Worm (Caenorhabditis elegans) whole organism, L1 larva: ENCODE measurements around the gene T19H5.7.

Source experiments
- C34B4.2 ChIP-seq: sonication (generic microtip); optimal IDR thresholded peaks from 2 replicates; lab custom pipeline; 2017; ENCODE audit warnings: mild to moderate bottlenecking, missing genetic modification characterization, missing compliant biosample characterization
- blmp-1 ChIP-seq: fragments of 150-350 bp; optimal IDR thresholded peaks from 2 replicates; lab custom pipeline; 2014; ENCODE audit warnings: missing biosample characterization, missing genetic modification characterization
- ceh-82 ChIP-seq, 3 experiments: fragments of 150-350 bp in 1 of 3; sonication (generic microtip) in 2 of 3; optimal IDR thresholded peaks; 2 replicates each; lab custom pipeline; 2014 to 2017; ENCODE audit warnings: missing biosample characterization in 3 of 3, missing genetic modification characterization in 3 of 3
- ces-1 ChIP-seq: fragments of 150-350 bp; optimal IDR thresholded peaks from 2 replicates; lab custom pipeline; 2014; ENCODE audit warnings: missing biosample characterization, missing genetic modification reagents, missing genetic modification characterization
- dpl-1 ChIP-seq, 3 experiments: fragments of 150-350 bp in 2 of 3; sonication (generic microtip) in 1 of 3; optimal IDR thresholded peaks; 2 replicates each; lab custom pipeline; 2014 to 2017; ENCODE audit warnings: missing biosample characterization in 3 of 3, missing genetic modification characterization in 3 of 3, missing genetic modification reagents in 3 of 3
- efl-1 ChIP-seq, 4 experiments: fragments of 150-350 bp; optimal IDR thresholded peaks in 3 of 4; peaks in 1 of 4; 1 replicate in 1 of 4; 2 replicates in 3 of 4; lab custom pipeline; 2014; ENCODE audit warnings: missing biosample characterization in 2 of 4, missing genetic modification characterization in 2 of 4, missing genetic modification reagents in 2 of 4
- efl-3 ChIP-seq: fragments of 200-800 bp; sonication (Bioruptor generic); optimal IDR thresholded peaks from 2 replicates; lab custom pipeline; 2018; ENCODE audit warnings: mild to moderate bottlenecking, missing genetic modification characterization, missing compliant biosample characterization
- egl-27 ChIP-seq, 2 experiments: fragments of 150-350 bp in 1 of 2; sonication (generic microtip); optimal IDR thresholded peaks; 3 replicates each; lab custom pipeline; 2017 to 2018; ENCODE audit warnings: missing biosample characterization in 2 of 2, missing genetic modification characterization in 2 of 2, missing genetic modification reagents in 2 of 2
- elt-2 ChIP-seq: sonication (generic microtip); optimal IDR thresholded peaks from 2 replicates; lab custom pipeline; 2016; ENCODE audit warnings: missing genetic modification characterization, mild to moderate bottlenecking, inconsistent platforms, missing compliant biosample characterization, missing genetic modification reagents
- fkh-8 ChIP-seq: sonication (generic microtip); optimal IDR thresholded peaks from 2 replicates; lab custom pipeline; 2016; ENCODE audit warnings: mild to moderate bottlenecking, missing genetic modification characterization, missing compliant biosample characterization
- fos-1 ChIP-seq: fragments of 150-350 bp; optimal IDR thresholded peaks from 2 replicates; lab custom pipeline; 2014; ENCODE audit warnings: missing biosample characterization, missing genetic modification characterization
- grh-1 ChIP-seq: fragments of 200-800 bp; sonication (Bioruptor generic); IDR thresholded peaks from 2 replicates; pipeline ENCODE4 v1.3.6; 2022; ENCODE audit warnings: missing genetic modification reagents, missing genetic modification characterization, missing compliant biosample characterization
- hpl-2 ChIP-seq: fragments of 150-350 bp; optimal IDR thresholded peaks from 2 replicates; lab custom pipeline; 2014; ENCODE audit warnings: missing biosample characterization, missing genetic modification reagents, missing genetic modification characterization
- jun-1 ChIP-seq: fragments of 150-350 bp; optimal IDR thresholded peaks from 2 replicates; lab custom pipeline; 2014; ENCODE audit warnings: missing biosample characterization, missing genetic modification reagents, missing genetic modification characterization
- lin-14 ChIP-seq: fragments of 200-800 bp; sonication (Bioruptor generic); optimal IDR thresholded peaks from 2 replicates; lab custom pipeline; 2018; ENCODE audit warnings: mild to moderate bottlenecking, missing genetic modification characterization, moderate library complexity, missing compliant biosample characterization
- lin-35 ChIP-seq, 2 experiments: fragments of 150-350 bp; optimal IDR thresholded peaks; 2 replicates each; lab custom pipeline; 2014; ENCODE audit warnings: missing biosample characterization in 2 of 2, missing genetic modification characterization in 2 of 2, missing genetic modification reagents in 2 of 2
- lin-39 ChIP-seq: fragments of 150-350 bp; optimal IDR thresholded peaks from 2 replicates; lab custom pipeline; 2014; ENCODE audit warnings: missing biosample characterization, missing genetic modification reagents, missing genetic modification characterization
- lsy-2 ChIP-seq, 2 experiments: fragments of 150-350 bp; optimal IDR thresholded peaks; 2 replicates each; lab custom pipeline; 2014; ENCODE audit warnings: missing biosample characterization in 2 of 2, missing genetic modification characterization in 2 of 2
- mdl-1 ChIP-seq, 2 experiments: fragments of 150-350 bp; optimal IDR thresholded peaks; 2 replicates each; lab custom pipeline; 2014 to 2017; ENCODE audit warnings: missing biosample characterization in 2 of 2, missing genetic modification characterization in 2 of 2, inconsistent platforms in 1 of 2
- mef-2 ChIP-seq: fragments of 150-350 bp; optimal IDR thresholded peaks from 2 replicates; lab custom pipeline; 2014; ENCODE audit warnings: missing biosample characterization, missing genetic modification characterization
- mep-1 ChIP-seq: fragments of 150-350 bp; optimal IDR thresholded peaks from 2 replicates; lab custom pipeline; 2014; ENCODE audit warnings: missing biosample characterization, missing genetic modification characterization
- nhr-19 ChIP-seq: fragments of 200-800 bp; sonication (Bioruptor generic); conservative IDR thresholded peaks from 2 replicates; pipeline ENCODE4 v1.3.6; 2022; ENCODE audit warnings: missing genetic modification characterization, missing compliant biosample characterization
- nhr-20 ChIP-seq: sonication (generic microtip); optimal IDR thresholded peaks from 2 replicates; lab custom pipeline; 2016; ENCODE audit warnings: mild to moderate bottlenecking, missing genetic modification characterization, missing compliant biosample characterization
- nhr-28 ChIP-seq: fragments of 150-350 bp; optimal IDR thresholded peaks from 2 replicates; lab custom pipeline; 2014; ENCODE audit warnings: missing biosample characterization, missing genetic modification characterization
- nhr-47 ChIP-seq: sonication (generic microtip); optimal IDR thresholded peaks from 2 replicates; lab custom pipeline; 2016; ENCODE audit warnings: mild to moderate bottlenecking, missing genetic modification characterization, moderate library complexity, missing compliant biosample characterization
- nhr-71 ChIP-seq: sonication (generic microtip); optimal IDR thresholded peaks from 2 replicates; lab custom pipeline; 2016; ENCODE audit warnings: mild to moderate bottlenecking, missing genetic modification characterization, moderate library complexity, missing compliant biosample characterization
- nhr-76 ChIP-seq: sonication (generic microtip); optimal IDR thresholded peaks from 2 replicates; lab custom pipeline; 2017; ENCODE audit warnings: missing biosample characterization, missing genetic modification characterization
- nhr-85 ChIP-seq: sonication (generic microtip); peaks from one replicate; lab custom pipeline; 2016; ENCODE audit warnings: missing genetic modification characterization, inconsistent platforms, missing compliant biosample characterization
- nhr-90 ChIP-seq: sonication (generic microtip); optimal IDR thresholded peaks from 2 replicates; lab custom pipeline; 2016; ENCODE audit warnings: mild to moderate bottlenecking, missing genetic modification characterization, missing compliant biosample characterization; ENCODE audit not compliant: poor library complexity
- pag-3 ChIP-seq: sonication (generic microtip); optimal IDR thresholded peaks from 2 replicates; lab custom pipeline; 2017; ENCODE audit warnings: missing genetic modification characterization, mild to moderate bottlenecking, missing compliant biosample characterization, antibody characterized with exemption, borderline replicate concordance; ENCODE audit not compliant: insufficient read depth
- pqm-1 ChIP-seq: sonication (generic microtip); optimal IDR thresholded peaks from 3 replicates; lab custom pipeline; 2017; ENCODE audit warnings: missing biosample characterization, missing genetic modification characterization
- skn-1 ChIP-seq: fragments of 150-350 bp; optimal IDR thresholded peaks from 2 replicates; lab custom pipeline; 2014; ENCODE audit warnings: missing biosample characterization, missing genetic modification characterization
- snu-23 ChIP-seq: sonication (generic microtip); optimal IDR thresholded peaks from 2 replicates; lab custom pipeline; 2016; ENCODE audit warnings: missing genetic modification characterization, missing compliant biosample characterization
- tbx-2 ChIP-seq: sonication (generic microtip); optimal IDR thresholded peaks from 2 replicates; lab custom pipeline; 2016; ENCODE audit warnings: missing genetic modification characterization, missing compliant biosample characterization
- unc-130 ChIP-seq: fragments of 150-350 bp; optimal IDR thresholded peaks from 2 replicates; lab custom pipeline; 2017; ENCODE audit warnings: missing biosample characterization, missing genetic modification characterization, inconsistent platforms
- unc-30 ChIP-seq: sonication (generic microtip); optimal IDR thresholded peaks from 2 replicates; lab custom pipeline; 2017; ENCODE audit warnings: missing biosample characterization, missing genetic modification characterization
- xbp-1 ChIP-seq: sonication (generic microtip); optimal IDR thresholded peaks from 2 replicates; lab custom pipeline; 2016; ENCODE audit warnings: missing genetic modification characterization, missing compliant biosample characterization
- zag-1 ChIP-seq: fragments of 150-350 bp; optimal IDR thresholded peaks from 2 replicates; lab custom pipeline; 2014; ENCODE audit warnings: missing biosample characterization, missing genetic modification characterization
- zip-4 ChIP-seq: fragments of 200-800 bp; sonication (Bioruptor generic); optimal IDR thresholded peaks from 2 replicates; lab custom pipeline; 2018; ENCODE audit warnings: mild to moderate bottlenecking, missing genetic modification characterization, moderate library complexity, missing compliant biosample characterization
- ztf-4 ChIP-seq: fragments of 150-350 bp; optimal IDR thresholded peaks from 2 replicates; lab custom pipeline; 2014; ENCODE audit warnings: missing biosample characterization, missing genetic modification characterization

The T19H5.7 gene

DNA sequence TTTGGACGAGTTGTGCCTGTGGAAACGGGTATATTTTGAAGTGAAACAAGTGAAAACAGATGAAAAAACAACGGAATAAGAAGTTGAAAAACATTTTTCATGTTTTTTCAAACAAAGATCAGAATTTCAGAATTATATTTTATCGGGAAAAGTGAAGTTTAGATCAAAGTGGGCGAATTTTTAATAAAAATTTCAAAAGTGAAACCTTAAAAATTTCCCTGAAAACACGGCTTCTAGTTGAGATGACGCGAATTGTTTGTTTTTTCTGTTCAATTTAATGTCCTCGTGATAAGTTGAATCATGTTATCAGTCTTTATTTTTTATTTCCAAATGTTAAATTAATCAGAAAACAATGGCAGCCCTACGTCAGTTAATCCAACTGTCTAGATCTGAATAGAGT is 27.3 kb upstream of the T19H5.7 start, which contains the start of gene gcy-3:
Gene gcy-3, minus strand, starts transcription at position 101 of the 400 bp plus-strand sequence.
- no peak for TF ChIP-seq ces-1 (GFP tag; lab: Kevin White, UChicago)
- no peak for TF ChIP-seq nhr-76 (tag; lab: Kevin White, UChicago)
- TF ChIP-seq zip-4 (GFP tag; lab: Kevin White, UChicago) = no peak
- no peak for TF ChIP-seq nhr-19 (GFP tag; lab: Robert Waterston, UW)
- TF ChIP-seq egl-27 (tag; optimal IDR thresholded peaks at IDR 0.05; lab: Kevin White, UChicago) = no peak
- no peak for TF ChIP-seq unc-130 (tag; lab: Kevin White, UChicago)
- no peak for TF ChIP-seq ztf-4 (tag; lab: Kevin White, UChicago)
- TF ChIP-seq efl-3 = no peak

DNA sequence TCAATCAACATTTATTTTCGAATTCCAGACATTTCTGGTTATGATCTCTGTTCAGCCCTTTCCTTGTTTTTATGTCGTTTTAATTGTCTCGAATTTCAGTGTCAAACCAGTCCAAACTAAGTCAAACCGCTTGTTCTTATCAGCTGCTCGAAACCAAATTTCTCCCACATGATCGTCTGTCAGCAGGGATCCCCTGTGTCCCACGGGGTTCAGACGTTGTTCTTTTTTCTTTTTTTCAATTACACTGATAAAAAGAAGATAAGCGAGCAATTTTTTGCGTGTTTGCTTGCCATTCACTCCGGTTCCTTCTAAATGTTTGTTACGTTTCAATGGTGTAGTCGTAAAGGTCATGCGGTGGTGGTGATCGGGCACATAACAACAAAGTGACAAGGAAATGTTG is 22.0 kb upstream of the T19H5.7 start:
- peak in 1 of 2 experiments; percentile 7 for TF ChIP-seq lsy-2 (tag; optimal IDR thresholded peaks at IDR 0.05; lab: Kevin White, UChicago)
- TF ChIP-seq nhr-71 (tag; lab: Kevin White, UChicago) = peak; percentile 51
- TF ChIP-seq fos-1 (tag; lab: Kevin White, UChicago) = no peak
- TF ChIP-seq nhr-19 (GFP tag; lab: Robert Waterston, UW) = 0 out of 2 replicates have a peak, but pooled peaks have one; percentile 12
- no peak for TF ChIP-seq unc-130 (tag; lab: Kevin White, UChicago)
- peak; percentile 97 for TF ChIP-seq elt-2
- TF ChIP-seq jun-1 (tag; lab: Kevin White, UChicago) = peak; percentile 21
- no peak for TF ChIP-seq xbp-1 (tag; lab: Kevin White, UChicago)
- TF ChIP-seq blmp-1 (tag; lab: Kevin White, UChicago) = no peak
- TF ChIP-seq efl-1 (optimal IDR thresholded peaks at IDR 0.05; lab: Kevin White, UChicago) = no peak
- peak in 1 of 2 experiments; percentile 57 for TF ChIP-seq efl-1 (GFP tag; optimal IDR thresholded peaks at IDR 0.05 in 1 of 2; lab: Kevin White, UChicago)
- peak in 1 of 2 experiments; percentile 48 for TF ChIP-seq mdl-1 (tag; optimal IDR thresholded peaks at IDR 0.05; lab: Kevin White, UChicago)
- no peak for TF ChIP-seq grh-1 (GFP tag; lab: Robert Waterston, UW)
- TF ChIP-seq lin-35 (GFP tag; optimal IDR thresholded peaks at IDR 0.05; lab: Kevin White, UChicago) = peak in 1 of 2 experiments; percentile 50
- TF ChIP-seq nhr-90 = peak; percentile 23

DNA sequence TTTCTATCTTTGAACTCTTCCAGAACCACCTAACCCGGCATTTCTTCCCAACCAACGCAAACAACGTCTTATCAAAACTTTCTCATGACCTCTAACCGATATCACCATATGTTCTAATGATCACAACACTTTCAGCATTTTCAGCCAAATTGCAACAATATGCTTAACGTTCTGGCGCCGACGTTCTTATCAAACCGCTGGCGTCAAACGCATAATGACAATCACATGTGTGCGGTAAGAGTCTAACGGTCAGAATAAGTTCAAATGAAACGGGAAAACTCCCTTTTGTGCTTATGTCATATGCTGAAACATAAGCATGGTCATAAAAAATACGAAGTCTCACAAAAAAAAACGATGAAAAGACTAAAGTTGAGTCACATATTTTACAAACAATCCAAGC is 21.0 kb upstream of the T19H5.7 start:
- peak in 1 of 2 experiments; percentile 73 for TF ChIP-seq lin-35 (GFP tag; optimal IDR thresholded peaks at IDR 0.05; lab: Kevin White, UChicago)
- TF ChIP-seq elt-2 = peak; percentile 99
- TF ChIP-seq mdl-1 (tag; optimal IDR thresholded peaks at IDR 0.05; lab: Kevin White, UChicago) = peak in 1 of 2 experiments; percentile 49
- peak; percentile 28 for TF ChIP-seq nhr-90
- no peak for TF ChIP-seq nhr-47 (tag; lab: Kevin White, UChicago)
- TF ChIP-seq nhr-20 (tag; lab: Kevin White, UChicago) = peak; percentile 30
- TF ChIP-seq mep-1 = no peak
- TF ChIP-seq nhr-71 (tag; lab: Kevin White, UChicago) = peak; percentile 57
- peak; percentile 2 for TF ChIP-seq lin-14
- no peak for TF ChIP-seq zag-1 (tag; lab: Kevin White, UChicago)
- TF ChIP-seq jun-1 (tag; lab: Kevin White, UChicago) = peak; percentile 10

DNA sequence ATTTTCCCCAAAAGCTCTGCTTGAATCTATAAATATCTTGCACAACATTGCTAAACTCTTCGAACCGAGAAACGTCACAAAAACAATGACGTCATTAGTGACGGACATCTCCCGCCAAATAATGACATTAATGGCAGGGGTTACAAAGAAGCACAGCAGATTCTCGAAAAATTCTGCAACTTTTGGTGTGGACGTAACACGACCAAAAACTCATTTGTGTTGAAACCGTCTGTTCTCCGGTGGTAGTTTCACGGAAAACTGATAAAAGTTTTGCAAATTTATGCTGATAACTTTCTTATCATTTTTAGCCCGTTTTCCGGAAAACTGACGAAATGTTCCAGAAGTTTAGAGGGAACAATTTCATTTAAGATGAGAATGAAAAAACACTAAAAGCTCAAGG is 18.7 kb upstream of the T19H5.7 start:
- peak; percentile 51 for TF ChIP-seq elt-2
- peak; percentile 37 for TF ChIP-seq pqm-1 (tag; lab: Kevin White, UChicago)
- no peak for TF ChIP-seq nhr-85 (tag; lab: Kevin White, UChicago)
- no peak for TF ChIP-seq blmp-1 (tag; lab: Kevin White, UChicago)
- no peak for TF ChIP-seq mef-2 (tag; lab: Kevin White, UChicago)
- TF ChIP-seq nhr-71 (tag; lab: Kevin White, UChicago) = peak; percentile 28
- TF ChIP-seq lin-14 = peak; percentile 37
- peak; percentile 1 for TF ChIP-seq fkh-8
- TF ChIP-seq, all 84 proteins: peak for 5

DNA sequence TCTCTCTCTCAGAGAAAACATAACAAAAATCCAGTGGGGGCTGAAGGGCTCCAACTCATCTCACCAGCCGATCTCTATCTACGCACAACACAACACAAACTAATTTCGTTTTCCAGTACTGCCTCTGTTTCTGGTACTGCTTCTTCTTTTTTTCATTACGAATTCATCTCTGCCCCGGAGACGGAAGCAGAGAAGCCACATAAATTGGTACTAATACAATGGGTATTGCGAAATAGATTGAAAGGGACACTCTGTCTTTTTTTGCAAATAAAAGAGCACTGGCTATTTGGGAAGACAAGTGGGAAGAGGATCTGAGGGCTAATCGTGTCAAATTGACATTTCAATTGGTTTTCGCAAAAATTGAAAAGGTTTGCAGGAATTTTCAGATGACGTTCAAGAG is 17.4 kb upstream of the T19H5.7 start:
- peak in 1 of 3 experiments; percentile 20 for TF ChIP-seq ceh-82 (tag; optimal IDR thresholded peaks at IDR 0.05; lab: Kevin White, UChicago)
- no peak for TF ChIP-seq nhr-28 (tag; lab: Kevin White, UChicago)
- TF ChIP-seq dpl-1 (GFP tag; optimal IDR thresholded peaks at IDR 0.05; lab: Kevin White, UChicago) = no peak
- no peak for TF ChIP-seq lin-39 (tag; lab: Kevin White, UChicago)
- no peak for TF ChIP-seq hpl-2
- TF ChIP-seq nhr-71 (tag; lab: Kevin White, UChicago) = peak; percentile 24
- TF ChIP-seq zag-1 (tag; lab: Kevin White, UChicago) = peak; percentile 16
- peak in 1 of 2 experiments; percentile 19 for TF ChIP-seq lsy-2 (tag; optimal IDR thresholded peaks at IDR 0.05; lab: Kevin White, UChicago)
- no peak for TF ChIP-seq C34B4.2 (tag; lab: Kevin White, UChicago)
- TF ChIP-seq lin-14 = peak; percentile 79
- no peak for TF ChIP-seq efl-1 (optimal IDR thresholded peaks at IDR 0.05; lab: Kevin White, UChicago)
- peak in 1 of 2 experiments; percentile 16 for TF ChIP-seq efl-1 (GFP tag; optimal IDR thresholded peaks at IDR 0.05 in 1 of 2; lab: Kevin White, UChicago)
- TF ChIP-seq pqm-1 (tag; lab: Kevin White, UChicago) = no peak
- no peak for TF ChIP-seq unc-30 (tag; lab: Kevin White, UChicago)
- no peak for TF ChIP-seq mdl-1 (tag; optimal IDR thresholded peaks at IDR 0.05; lab: Kevin White, UChicago)
- TF ChIP-seq tbx-2 (tag; lab: Kevin White, UChicago) = peak; percentile 17
- TF ChIP-seq snu-23 (GFP tag; lab: Kevin White, UChicago) = peak; percentile 2
- no peak for TF ChIP-seq pag-3 (tag; lab: Kevin White, UChicago)
- no peak for TF ChIP-seq mep-1
- no peak for TF ChIP-seq elt-2
- no peak for TF ChIP-seq skn-1 (tag; lab: Kevin White, UChicago)
- TF ChIP-seq zip-4 (GFP tag; lab: Kevin White, UChicago) = peak; percentile 37
